Worm (Caenorhabditis elegans) whole organism, L3 larva: ENCODE results near the gene ugt-53.

Source experiments
- elt-3 ChIP-seq, 3 experiments: fragments of 150-350 bp in 1 of 3; sonication (generic microtip) in 2 of 3; optimal IDR thresholded peaks; 2 replicates in 2 of 3; 4 replicates in 1 of 3; lab custom pipeline; 2014 to 2017; ENCODE audit warnings: missing biosample characterization in 3 of 3, missing genetic modification characterization in 3 of 3
- lin-15B ChIP-seq: fragments of 150-350 bp; optimal IDR thresholded peaks from 2 replicates; lab custom pipeline; 2014; ENCODE audit warnings: missing biosample characterization, missing genetic modification characterization
- pqm-1 ChIP-seq: fragments of 150-350 bp; optimal IDR thresholded peaks from 2 replicates; lab custom pipeline; 2017; ENCODE audit warnings: missing biosample characterization, missing genetic modification characterization, inconsistent platforms
- unc-62 ChIP-seq: fragments of 150-350 bp; sonication (generic microtip); optimal IDR thresholded peaks from 4 replicates; lab custom pipeline; 2014; ENCODE audit warnings: missing biosample characterization, missing genetic modification reagents, missing genetic modification characterization
- ztf-4 ChIP-seq: fragments of 150-350 bp; optimal IDR thresholded peaks from 2 replicates; lab custom pipeline; 2014; ENCODE audit warnings: missing biosample characterization, missing genetic modification characterization

ce11 chrV:2801955-2802354 lies 47.2 kb upstream of the ugt-53 start:
- TF ChIP-seq lin-15B (tag; lab: Kevin White, UChicago) (no peak), pqm-1 (tag; lab: Kevin White, UChicago) (no peak), ztf-4 (tag; lab: Kevin White, UChicago) (no peak), elt-3 (tag; optimal IDR thresholded peaks at IDR 0.05; lab: Kevin White, UChicago) (no peak), unc-62 (GFP tag; lab: Kevin White, UChicago) (no peak)
